Worm (Caenorhabditis elegans): Measurements from ENCODE around the gene F31F6.1.
A peak's percentile ranks its signal among the peaks of the same experiment; 100 is the strongest.

F31F6.1 gene

DNA sequence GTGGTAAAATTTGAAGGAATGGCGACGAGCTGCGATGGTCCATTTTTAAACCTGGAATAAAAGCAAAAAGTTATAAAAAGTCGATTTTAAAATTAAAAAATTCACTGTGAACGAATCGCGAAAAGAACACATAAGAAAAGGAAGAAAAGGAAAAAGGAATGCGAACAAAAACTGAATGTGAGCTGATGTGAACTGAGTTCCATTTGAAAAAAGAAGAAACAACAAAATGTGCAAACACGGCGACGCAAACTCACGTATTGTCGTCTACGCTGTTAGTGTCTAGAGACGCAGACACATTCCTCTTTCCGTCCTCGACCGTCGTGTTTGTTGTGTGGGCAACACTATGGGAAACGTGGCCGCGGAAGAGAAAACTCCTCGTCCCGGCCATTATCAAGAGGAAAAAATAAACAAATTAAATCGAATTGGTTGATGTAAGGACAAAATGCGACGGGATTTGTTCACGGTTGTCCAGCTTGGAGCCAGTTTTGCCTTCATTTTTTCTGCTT lies 14.3 kb downstream of the F31F6.1 start, which contains the start of the genes C27C12.1 and C27C12.4:
C27C12.1 (minus strand) TSS at position 51 of the 506 bp plus-strand sequence.
C27C12.4 (plus strand) TSS at position 375 of the 506 bp plus-strand sequence.
- TF ChIP-seq pbrm-1 (GFP tag; IDR thresholded peaks at IDR 0.05) (peak; percentile 67; the same call in 1 of the 2 replicates), mcd-1 (GFP tag; IDR thresholded peaks at IDR 0.05) (peak; percentile 62), gei-17 (GFP tag; optimal IDR thresholded peaks at IDR 0.05) (peak; percentile 15), let-607 (tag; optimal IDR thresholded peaks at IDR 0.05) (peak; percentile 9 to 48), chd-7 (tag; optimal IDR thresholded peaks at IDR 0.05) (peak; percentile 41), nhr-80 (tag; optimal IDR thresholded peaks at IDR 0.05) (peak; percentile 83), ceh-100 (GFP tag; IDR thresholded peaks at IDR 0.05) (no peak), F22D6.2 (tag; optimal IDR thresholded peaks at IDR 0.05) (peak; percentile 14), B0035.1 (tag; optimal IDR thresholded peaks at IDR 0.05) (no peak), K11D2.4 (GFP tag; IDR thresholded peaks at IDR 0.05) (peak; percentile 80), ztf-25 (GFP tag; IDR thresholded peaks at IDR 0.05) (no peak), pha-4 (tag; optimal IDR thresholded peaks at IDR 0.05) (peak; percentile 57), lsy-27 (tag; optimal IDR thresholded peaks at IDR 0.05; ENCODE audit: borderline replicate concordance, insufficient read depth) (no peak), lin-40 (tag; optimal IDR thresholded peaks at IDR 0.05) (peak; percentile 85), T07F8.4 (tag; optimal IDR thresholded peaks at IDR 0.05) (no peak), C06A6.2 (GFP tag; conservative IDR thresholded peaks at IDR 0.05) (peak; percentile 35; the same call in 1 of the 2 replicates), ztf-18 (tag; optimal IDR thresholded peaks at IDR 0.05) (peak; percentile 31), snpc-4 (GFP tag; optimal IDR thresholded peaks at IDR 0.05) (peak; percentile 21), snpc-4 (tag; optimal IDR thresholded peaks at IDR 0.05) (peak in 2 of 4 experiments; percentile 67 to 75), ztf-26 (tag; optimal IDR thresholded peaks at IDR 0.05) (peak; percentile 38), tbx-9 (tag; optimal IDR thresholded peaks at IDR 0.05; ENCODE audit: borderline replicate concordance) (no peak), ceh-27 (GFP tag; optimal IDR thresholded peaks at IDR 0.05) (peak; percentile 80), bed-2 (GFP tag; IDR thresholded peaks at IDR 0.05) (0 out of 2 replicates have a peak, but pooled peaks have one; percentile 21), B0336.3 (GFP tag; IDR thresholded peaks at IDR 0.05) (peak; percentile 50; the same call in 1 of the 2 replicates), atf-7 (tag; optimal IDR thresholded peaks at IDR 0.05) (peak; percentile 26), ekl-4 (GFP tag; IDR thresholded peaks at IDR 0.05) (peak; percentile 57; the same call in 1 of the 2 replicates), Y56A3A.18 (GFP tag; IDR thresholded peaks at IDR 0.05) (0 out of 2 replicates have a peak, but pooled peaks have one; percentile 33), madf-10 (tag; optimal IDR thresholded peaks at IDR 0.05) (peak; percentile 37), Y67H2A.10 (GFP tag; conservative IDR thresholded peaks at IDR 0.05) (no peak), tlf-1 (GFP tag; optimal IDR thresholded peaks at IDR 0.05) (peak; percentile 10), cebp-1 (GFP tag; IDR thresholded peaks at IDR 0.05) (no peak), cebp-1 (tag; optimal IDR thresholded peaks at IDR 0.05) (no peak), tbp1 (GFP tag; optimal IDR thresholded peaks at IDR 0.05) (no peak), Y53G8AR.9 (GFP tag; conservative IDR thresholded peaks at IDR 0.05) (0 out of 2 replicates have a peak, but pooled peaks have one; percentile 59), snpc-1.3 (tag; optimal IDR thresholded peaks at IDR 0.05; ENCODE audit: insufficient read depth) (peak; percentile 0), nfyb-1 (GFP tag; IDR thresholded peaks at IDR 0.05) (peak; percentile 57; the same call in 1 of the 2 replicates), ccch-3 (GFP tag; optimal IDR thresholded peaks at IDR 0.05) (no peak), lir-1 (GFP tag; conservative IDR thresholded peaks at IDR 0.05) (0 out of 2 replicates have a peak, but pooled peaks have one; percentile 44), akir-1 (GFP tag; optimal IDR thresholded peaks at IDR 0.05) (no peak), ets-4 (GFP tag; optimal IDR thresholded peaks at IDR 0.05) (no peak), egrh-3 (GFP tag; IDR thresholded peaks at IDR 0.05) (no peak), K12H6.12 (tag; optimal IDR thresholded peaks at IDR 0.05) (peak; percentile 75), nhr-120 (GFP tag; IDR thresholded peaks at IDR 0.05) (no peak), F49E8.2 (tag; optimal IDR thresholded peaks at IDR 0.05; ENCODE audit: insufficient read depth) (no peak), F55B11.4 (tag; optimal IDR thresholded peaks at IDR 0.05; ENCODE audit: borderline replicate concordance, insufficient read depth) (no peak), him-1 (tag; optimal IDR thresholded peaks at IDR 0.05) (no peak), attf-5 (GFP tag; optimal IDR thresholded peaks at IDR 0.05) (peak; percentile 81)

Measured in whole organism, young adult.